Fruit fly (Drosophila melanogaster): ENCODE results near the gene Tie.

DNA sequence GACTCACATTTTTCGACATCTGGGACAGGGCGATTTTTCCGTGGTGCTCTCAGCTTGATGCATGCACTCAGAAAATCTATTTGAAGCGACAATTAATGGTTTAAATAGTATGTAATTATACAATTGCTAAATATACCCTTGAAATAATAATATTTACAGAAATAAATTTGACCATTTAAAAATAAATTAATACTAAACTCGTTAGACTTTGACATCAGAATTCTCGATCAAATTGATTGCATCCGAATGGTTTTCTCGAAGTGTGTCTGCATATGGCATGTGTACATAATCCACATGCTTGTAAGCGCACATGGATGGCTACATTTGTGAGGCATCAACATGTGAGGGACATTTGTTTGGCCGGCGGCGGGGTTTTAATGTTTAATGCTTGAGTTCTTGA lies 14.7 kb upstream of the Tie start:
- TF ChIP-seq CG14441 (GFP tag; IDR thresholded peaks at IDR 0.05) (no peak), CG7357 (GFP tag; IDR thresholded peaks at IDR 0.05) (no peak), Spps (tag; optimal IDR thresholded peaks at IDR 0.05) (peak; percentile 74), CG17186 (GFP tag; optimal IDR thresholded peaks at IDR 0.05) (no peak), insv (GFP tag; optimal IDR thresholded peaks at IDR 0.05) (no peak), Dfd (GFP tag; optimal IDR thresholded peaks at IDR 0.05) (no peak), CG18619 (GFP tag; optimal IDR thresholded peaks at IDR 0.05) (peak; percentile 33), pnt (GFP tag; optimal IDR thresholded peaks at IDR 0.05) (no peak), CG8290 (GFP tag; optimal IDR thresholded peaks at IDR 0.05) (peak; percentile 54), CG8290 (tag; optimal IDR thresholded peaks at IDR 0.05) (no peak), CG7839 (tag; optimal IDR thresholded peaks at IDR 0.05) (peak; percentile 70), Dref (GFP tag; IDR thresholded peaks at IDR 0.05) (no peak), CG10979 (tag; optimal IDR thresholded peaks at IDR 0.05) (peak; percentile 90), vnd (GFP tag; IDR thresholded peaks at IDR 0.05; ENCODE audit: partially characterized antibody) (no peak), CG4328 (GFP tag; optimal IDR thresholded peaks at IDR 0.05) (no peak)

Measured in whole organism, embryonic.